Worm (Caenorhabditis elegans) whole organism, L1 larva: ENCODE data around the gene clec-185.
A peak's percentile ranks its signal among the peaks of the same experiment; 100 is the strongest.

Experiments
- C16A3.4 ChIP-seq: fragments of 150-350 bp; optimal IDR thresholded peaks from 2 replicates; lab custom pipeline; 2014; ENCODE audit warnings: missing biosample characterization, missing genetic modification characterization
- Y116A8C.19 ChIP-seq: sonication (generic microtip); optimal IDR thresholded peaks from 2 replicates; lab custom pipeline; 2016; ENCODE audit warnings: missing compliant biosample characterization, missing genetic modification characterization, borderline replicate concordance
- alr-1 ChIP-seq: fragments of 200-800 bp; sonication (Bioruptor generic); optimal IDR thresholded peaks from 2 replicates; lab custom pipeline; 2018; ENCODE audit warnings: borderline replicate concordance, mild to moderate bottlenecking, missing genetic modification characterization, missing compliant biosample characterization
- ama-1 ChIP-seq: fragments of 150-350 bp; optimal IDR thresholded peaks from 2 replicates; lab custom pipeline; 2014
- blmp-1 ChIP-seq: fragments of 150-350 bp; optimal IDR thresholded peaks from 2 replicates; lab custom pipeline; 2014; ENCODE audit warnings: missing biosample characterization, missing genetic modification characterization
- ceh-63 ChIP-seq: fragments of 200-800 bp; sonication (Bioruptor generic); optimal IDR thresholded peaks from 2 replicates; lab custom pipeline; 2018; ENCODE audit warnings: mild to moderate bottlenecking, missing genetic modification characterization, missing compliant biosample characterization
- ceh-82 ChIP-seq, 3 experiments: fragments of 150-350 bp in 1 of 3; sonication (generic microtip) in 2 of 3; optimal IDR thresholded peaks; 2 replicates each; lab custom pipeline; 2014 to 2017; ENCODE audit warnings: missing biosample characterization in 3 of 3, missing genetic modification characterization in 3 of 3
- ceh-88 ChIP-seq: fragments of 200-800 bp; sonication (Bioruptor generic); IDR thresholded peaks from 2 replicates; pipeline ENCODE4 v1.3.6; 2022; ENCODE audit warnings: missing genetic modification characterization, missing compliant biosample characterization
- ceh-90 ChIP-seq: sonication (generic microtip); optimal IDR thresholded peaks from 2 replicates; lab custom pipeline; 2016; ENCODE audit warnings: missing genetic modification characterization, missing compliant biosample characterization
- dpl-1 ChIP-seq, 3 experiments: fragments of 150-350 bp in 2 of 3; sonication (generic microtip) in 1 of 3; optimal IDR thresholded peaks; 2 replicates each; lab custom pipeline; 2014 to 2017; ENCODE audit warnings: missing biosample characterization in 3 of 3, missing genetic modification characterization in 3 of 3, missing genetic modification reagents in 3 of 3
- dsc-1 ChIP-seq: sonication (generic microtip); optimal IDR thresholded peaks from 2 replicates; lab custom pipeline; 2016; ENCODE audit warnings: mild to moderate bottlenecking, missing genetic modification characterization, missing compliant biosample characterization
- efl-1 ChIP-seq, 4 experiments: fragments of 150-350 bp; optimal IDR thresholded peaks in 3 of 4; peaks in 1 of 4; 1 replicate in 1 of 4; 2 replicates in 3 of 4; lab custom pipeline; 2014; ENCODE audit warnings: missing biosample characterization in 2 of 4, missing genetic modification characterization in 2 of 4, missing genetic modification reagents in 2 of 4
- elt-2 ChIP-seq: sonication (generic microtip); optimal IDR thresholded peaks from 2 replicates; lab custom pipeline; 2016; ENCODE audit warnings: missing genetic modification characterization, mild to moderate bottlenecking, inconsistent platforms, missing compliant biosample characterization, missing genetic modification reagents
- elt-3 ChIP-seq, 6 experiments: fragments of 150-350 bp in 1 of 6; sonication (generic microtip); optimal IDR thresholded peaks; 2 replicates each; lab custom pipeline; 2017 to 2018; ENCODE audit warnings: missing biosample characterization in 6 of 6, missing genetic modification characterization in 6 of 6, inconsistent platforms in 1 of 6
- fkh-10 ChIP-seq: sonication (generic microtip); optimal IDR thresholded peaks from 2 replicates; lab custom pipeline; 2017; ENCODE audit warnings: missing biosample characterization, missing genetic modification reagents, missing genetic modification characterization
- grh-1 ChIP-seq: fragments of 200-800 bp; sonication (Bioruptor generic); IDR thresholded peaks from 2 replicates; pipeline ENCODE4 v1.3.6; 2022; ENCODE audit warnings: missing genetic modification reagents, missing genetic modification characterization, missing compliant biosample characterization
- hlh-17 ChIP-seq: fragments of 200-800 bp; sonication (Bioruptor generic); optimal IDR thresholded peaks from 2 replicates; lab custom pipeline; 2018; ENCODE audit warnings: missing genetic modification characterization, mild to moderate bottlenecking, missing compliant biosample characterization, moderate library complexity, borderline replicate concordance
- hlh-4 ChIP-seq: sonication (generic microtip); optimal IDR thresholded peaks from 2 replicates; lab custom pipeline; 2016; ENCODE audit warnings: mild to moderate bottlenecking, missing genetic modification characterization, missing compliant biosample characterization
- irx-1 ChIP-seq: sonication (generic microtip); optimal IDR thresholded peaks from 2 replicates; lab custom pipeline; 2016; ENCODE audit warnings: missing genetic modification characterization, missing compliant biosample characterization
- isw-1 ChIP-seq: fragments of 200-800 bp; sonication (Bioruptor generic); IDR thresholded peaks from 2 replicates; pipeline ENCODE4 v1.3.6; 2022; ENCODE audit warnings: missing genetic modification characterization, missing compliant biosample characterization
- jun-1 ChIP-seq: fragments of 150-350 bp; optimal IDR thresholded peaks from 2 replicates; lab custom pipeline; 2014; ENCODE audit warnings: missing biosample characterization, missing genetic modification reagents, missing genetic modification characterization
- lin-13 ChIP-seq: fragments of 150-350 bp; optimal IDR thresholded peaks from 2 replicates; lab custom pipeline; 2014; ENCODE audit warnings: missing biosample characterization, missing genetic modification reagents, missing genetic modification characterization
- lin-35 ChIP-seq, 2 experiments: fragments of 150-350 bp; optimal IDR thresholded peaks; 2 replicates each; lab custom pipeline; 2014; ENCODE audit warnings: missing biosample characterization in 2 of 2, missing genetic modification characterization in 2 of 2, missing genetic modification reagents in 2 of 2
- lsy-2 ChIP-seq, 2 experiments: fragments of 150-350 bp; optimal IDR thresholded peaks; 2 replicates each; lab custom pipeline; 2014; ENCODE audit warnings: missing biosample characterization in 2 of 2, missing genetic modification characterization in 2 of 2
- mep-1 ChIP-seq: fragments of 150-350 bp; optimal IDR thresholded peaks from 2 replicates; lab custom pipeline; 2014; ENCODE audit warnings: missing biosample characterization, missing genetic modification characterization
- nhr-20 ChIP-seq: sonication (generic microtip); optimal IDR thresholded peaks from 2 replicates; lab custom pipeline; 2016; ENCODE audit warnings: mild to moderate bottlenecking, missing genetic modification characterization, missing compliant biosample characterization
- nhr-237 ChIP-seq: fragments of 150-350 bp; optimal IDR thresholded peaks from 2 replicates; lab custom pipeline; 2014; ENCODE audit warnings: missing biosample characterization, missing genetic modification characterization
- nhr-28 ChIP-seq: fragments of 150-350 bp; optimal IDR thresholded peaks from 2 replicates; lab custom pipeline; 2014; ENCODE audit warnings: missing biosample characterization, missing genetic modification characterization
- nhr-84 ChIP-seq: sonication (generic microtip); optimal IDR thresholded peaks from 2 replicates; lab custom pipeline; 2017; ENCODE audit warnings: missing biosample characterization, missing genetic modification characterization
- nhr-85 ChIP-seq: sonication (generic microtip); peaks from one replicate; lab custom pipeline; 2016; ENCODE audit warnings: missing genetic modification characterization, inconsistent platforms, missing compliant biosample characterization
- nhr-90 ChIP-seq: sonication (generic microtip); optimal IDR thresholded peaks from 2 replicates; lab custom pipeline; 2016; ENCODE audit warnings: mild to moderate bottlenecking, missing genetic modification characterization, missing compliant biosample characterization; ENCODE audit not compliant: poor library complexity
- pax-3 ChIP-seq: fragments of 200-800 bp; sonication (Bioruptor generic); optimal IDR thresholded peaks from 2 replicates; lab custom pipeline; 2018; ENCODE audit warnings: mild to moderate bottlenecking, missing genetic modification characterization, moderate library complexity, missing compliant biosample characterization
- rnt-1 ChIP-seq: sonication (generic microtip); optimal IDR thresholded peaks from 2 replicates; lab custom pipeline; 2016; ENCODE audit warnings: mild to moderate bottlenecking, missing genetic modification characterization, moderate library complexity, missing compliant biosample characterization
- skn-1 ChIP-seq: fragments of 150-350 bp; optimal IDR thresholded peaks from 2 replicates; lab custom pipeline; 2014; ENCODE audit warnings: missing biosample characterization, missing genetic modification characterization
- snu-23 ChIP-seq: sonication (generic microtip); optimal IDR thresholded peaks from 2 replicates; lab custom pipeline; 2016; ENCODE audit warnings: missing genetic modification characterization, missing compliant biosample characterization
- sptf-1 ChIP-seq: fragments of 150-350 bp; optimal IDR thresholded peaks from 2 replicates; lab custom pipeline; 2014; ENCODE audit warnings: missing biosample characterization, missing genetic modification characterization
- tbx-2 ChIP-seq: sonication (generic microtip); optimal IDR thresholded peaks from 2 replicates; lab custom pipeline; 2016; ENCODE audit warnings: missing genetic modification characterization, missing compliant biosample characterization
- unc-62 ChIP-seq: fragments of 150-350 bp; optimal IDR thresholded peaks from 2 replicates; lab custom pipeline; 2014; ENCODE audit warnings: missing biosample characterization, missing genetic modification reagents, missing genetic modification characterization
- unc-98 ChIP-seq: fragments of 200-800 bp; sonication (Bioruptor generic); IDR thresholded peaks from 2 replicates; pipeline ENCODE4 v1.3.6; 2022; ENCODE audit warnings: missing genetic modification characterization, missing compliant biosample characterization
- vab-15 ChIP-seq: sonication (generic microtip); optimal IDR thresholded peaks from 2 replicates; lab custom pipeline; 2017; ENCODE audit warnings: missing genotype, mild to moderate bottlenecking, missing genetic modification characterization, missing compliant biosample characterization
- zip-4 ChIP-seq: fragments of 200-800 bp; sonication (Bioruptor generic); optimal IDR thresholded peaks from 2 replicates; lab custom pipeline; 2018; ENCODE audit warnings: mild to moderate bottlenecking, missing genetic modification characterization, moderate library complexity, missing compliant biosample characterization
- ztf-4 ChIP-seq: fragments of 150-350 bp; optimal IDR thresholded peaks from 2 replicates; lab custom pipeline; 2014; ENCODE audit warnings: missing biosample characterization, missing genetic modification characterization

Gene clec-185

DNA sequence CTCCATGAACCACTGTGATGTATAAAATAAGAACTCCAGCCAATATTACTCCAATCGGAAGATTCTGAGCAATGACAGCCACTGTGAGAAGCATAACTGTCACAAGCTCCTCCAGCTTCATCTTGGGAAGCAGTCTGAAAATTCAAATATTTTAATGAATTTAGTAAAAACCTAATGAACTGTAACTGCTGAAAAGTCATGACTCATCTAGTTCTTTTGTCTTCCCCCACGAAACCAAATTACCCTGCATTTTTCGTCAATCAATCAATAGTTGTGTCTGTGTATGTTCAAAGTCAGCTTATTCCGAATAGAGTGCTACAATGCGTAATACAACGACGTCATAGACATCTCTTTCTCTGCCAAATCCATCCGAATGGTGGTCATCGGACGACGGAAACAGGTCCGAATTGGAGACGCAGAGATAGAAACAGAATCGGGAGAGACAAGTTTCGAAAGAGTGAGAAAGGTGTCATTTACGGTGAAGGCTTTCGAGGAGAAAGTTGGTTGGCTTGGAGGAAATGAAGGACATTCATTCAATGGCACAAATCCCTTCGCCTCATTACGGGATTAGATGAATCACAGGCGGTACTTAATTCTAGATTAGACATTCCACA lies 41.7 kb upstream of the clec-185 start:
- no peak for TF ChIP-seq lin-13 (GFP tag; lab: Kevin White, UChicago)
- no peak for TF ChIP-seq C16A3.4
- no peak for TF ChIP-seq hlh-4 (tag; lab: Kevin White, UChicago)
- TF ChIP-seq blmp-1 = peak; percentile 99
- peak in 1 of 6 experiments; percentile 28 for TF ChIP-seq elt-3 (tag; optimal IDR thresholded peaks at IDR 0.05; lab: Kevin White, UChicago)
- no peak for TF ChIP-seq Y116A8C.19 (tag; lab: Kevin White, UChicago)
- TF ChIP-seq vab-15 (tag; lab: Kevin White, UChicago) = no peak
- peak; percentile 19 for TF ChIP-seq nhr-90 (tag; lab: Kevin White, UChicago)
- no peak for TF ChIP-seq irx-1
- TF ChIP-seq nhr-28 (tag; lab: Kevin White, UChicago) = no peak
- TF ChIP-seq hlh-17 = no peak
- TF ChIP-seq pax-3 (tag; lab: Kevin White, UChicago) = no peak
- TF ChIP-seq lsy-2 (tag; optimal IDR thresholded peaks at IDR 0.05; lab: Kevin White, UChicago) = peak; percentile 16 to 54
- peak; percentile 67 for TF ChIP-seq grh-1
- TF ChIP-seq ceh-88 (GFP tag; lab: Robert Waterston, UW) = no peak
- TF ChIP-seq ztf-4 (tag; lab: Kevin White, UChicago) = peak; percentile 56
- peak in 1 of 2 experiments; percentile 50 for TF ChIP-seq lin-35 (GFP tag; optimal IDR thresholded peaks at IDR 0.05; lab: Kevin White, UChicago)
- TF ChIP-seq alr-1 (tag; lab: Kevin White, UChicago) = no peak
- peak; percentile 73 for TF ChIP-seq mep-1 (tag; lab: Kevin White, UChicago)
- no peak for TF ChIP-seq ceh-82 (tag; optimal IDR thresholded peaks at IDR 0.05; lab: Kevin White, UChicago)
- no peak for TF ChIP-seq ama-1 (lab: Kevin White, UChicago)
- peak; percentile 15 for TF ChIP-seq jun-1 (tag; lab: Kevin White, UChicago)
- peak; percentile 23 to 28 for TF ChIP-seq efl-1 (optimal IDR thresholded peaks at IDR 0.05; lab: Kevin White, UChicago)
- peak in 1 of 2 experiments; percentile 6 for TF ChIP-seq efl-1 (GFP tag; optimal IDR thresholded peaks at IDR 0.05 in 1 of 2; lab: Kevin White, UChicago)
- TF ChIP-seq ceh-63 (GFP tag; lab: Kevin White, UChicago) = no peak
- no peak for TF ChIP-seq ceh-90 (tag; lab: Kevin White, UChicago)
- TF ChIP-seq elt-2 (tag; lab: Kevin White, UChicago) = no peak
- no peak for TF ChIP-seq sptf-1 (tag; lab: Kevin White, UChicago)
- TF ChIP-seq unc-98 (GFP tag; lab: Robert Waterston, UW) = no peak
- TF ChIP-seq dpl-1 (GFP tag; optimal IDR thresholded peaks at IDR 0.05; lab: Kevin White, UChicago) = peak in 2 of 3 experiments; percentile 0 to 33
- peak; percentile 15 for TF ChIP-seq nhr-20
- TF ChIP-seq fkh-10 = no peak
- peak; percentile 45 for TF ChIP-seq dsc-1 (tag; lab: Kevin White, UChicago)
- TF ChIP-seq nhr-85 (tag; lab: Kevin White, UChicago) = peak; percentile 80
- no peak for TF ChIP-seq nhr-84
- no peak for TF ChIP-seq zip-4 (GFP tag; lab: Kevin White, UChicago)
- no peak for TF ChIP-seq rnt-1
- TF ChIP-seq nhr-237 (tag; lab: Kevin White, UChicago) = no peak
- TF ChIP-seq skn-1 (tag; lab: Kevin White, UChicago) = no peak
- peak; percentile 18 for TF ChIP-seq snu-23 (GFP tag; lab: Kevin White, UChicago)
- no peak for TF ChIP-seq unc-62 (GFP tag; lab: Kevin White, UChicago)

DNA sequence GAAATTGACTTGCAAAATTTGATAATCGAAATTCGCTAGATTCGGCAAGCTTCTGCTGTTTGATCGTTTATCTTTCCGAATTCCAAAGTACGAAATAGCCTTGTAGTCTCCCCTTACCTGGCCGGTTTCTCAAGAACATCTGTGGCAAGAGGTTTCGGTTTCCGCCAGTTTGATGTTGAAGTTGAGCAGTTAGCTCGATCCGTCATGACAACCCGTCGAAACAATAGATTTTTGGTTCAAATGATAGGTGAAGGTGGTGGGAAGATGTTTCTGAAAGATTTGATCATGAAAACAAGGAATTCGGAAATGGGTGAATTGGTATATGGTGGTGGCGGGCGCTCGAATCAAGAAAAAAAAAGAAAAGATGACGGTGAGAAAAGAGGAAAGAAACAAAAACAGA lies 40.0 kb upstream of the clec-185 start, which contains the start of gene acs-20:
TSS of gene acs-20 (minus strand) at position 270 of the 400 bp plus-strand sequence.
- no peak for TF ChIP-seq lin-13 (GFP tag; lab: Kevin White, UChicago)
- no peak for TF ChIP-seq tbx-2 (tag; lab: Kevin White, UChicago)
- no peak for TF ChIP-seq elt-3 (tag; optimal IDR thresholded peaks at IDR 0.05; lab: Kevin White, UChicago)
- TF ChIP-seq ceh-82 (tag; optimal IDR thresholded peaks at IDR 0.05; lab: Kevin White, UChicago) = no peak
- TF ChIP-seq efl-1 (optimal IDR thresholded peaks at IDR 0.05; lab: Kevin White, UChicago) = no peak
- peak in 1 of 2 experiments; percentile 74 for TF ChIP-seq efl-1 (GFP tag; optimal IDR thresholded peaks at IDR 0.05 in 1 of 2; lab: Kevin White, UChicago)
- TF ChIP-seq isw-1 = no peak
